Fruit fly (Drosophila melanogaster): ENCODE data around the gene Aos1.

The Aos1 gene

dm6 chr3R:12448889-12449314, 15.3 kb upstream of the Aos1 start, which contains the start of gene CG18549 (continued):
- peak; percentile 100 for TF ChIP-seq onecut (GFP tag; IDR thresholded peaks at IDR 0.05)
- peak; percentile 100 for TF ChIP-seq gsb (GFP tag; IDR thresholded peaks at IDR 0.05)
- peak; percentile 95 for TF ChIP-seq Nf-YC (tag; optimal IDR thresholded peaks at IDR 0.05)
- TF ChIP-seq CG8089 (GFP tag; optimal IDR thresholded peaks at IDR 0.05) = peak; percentile 99
- peak; percentile 88 for TF ChIP-seq bigmax (GFP tag; optimal IDR thresholded peaks at IDR 0.05)
- peak; percentile 99 for TF ChIP-seq mam (GFP tag; optimal IDR thresholded peaks at IDR 0.05)
- peak; percentile 99 for TF ChIP-seq NC2β (GFP tag; optimal IDR thresholded peaks at IDR 0.05)
- TF ChIP-seq CG8359 (GFP tag; optimal IDR thresholded peaks at IDR 0.05; ENCODE audit: borderline replicate concordance) = peak; percentile 97
- peak; percentile 100 for TF ChIP-seq CG10267 (tag; optimal IDR thresholded peaks at IDR 0.05)
- TF ChIP-seq CG9609 (GFP tag; optimal IDR thresholded peaks at IDR 0.05) = peak; percentile 99
- TF ChIP-seq ind (GFP tag; optimal IDR thresholded peaks at IDR 0.05) = peak; percentile 99
- TF ChIP-seq Hr78 (GFP tag; optimal IDR thresholded peaks at IDR 0.05) = peak in 1 of 2 experiments; percentile 99
- TF ChIP-seq CG12236 (GFP tag; optimal IDR thresholded peaks at IDR 0.05) = peak; percentile 99
- TF ChIP-seq otp (GFP tag; IDR thresholded peaks at IDR 0.05) = peak; percentile 100
- TF ChIP-seq Lpt (GFP tag; optimal IDR thresholded peaks at IDR 0.05) = no peak
- TF ChIP-seq CG9876 (GFP tag; optimal IDR thresholded peaks at IDR 0.05) = peak; percentile 96
- TF ChIP-seq abd-A (tag; optimal IDR thresholded peaks at IDR 0.05) = peak; percentile 99
- peak; percentile 99 for TF ChIP-seq Mrtf (GFP tag; IDR thresholded peaks at IDR 0.05)
- peak; percentile 98 for TF ChIP-seq ERR (GFP tag; optimal IDR thresholded peaks at IDR 0.05)
- peak; percentile 98 for TF ChIP-seq E2f2 (GFP tag; IDR thresholded peaks at IDR 0.05)
- TF ChIP-seq sob (GFP tag; IDR thresholded peaks at IDR 0.05) = peak; percentile 100
- TF ChIP-seq CG14965 (GFP tag; optimal IDR thresholded peaks at IDR 0.05; ENCODE audit: borderline replicate concordance) = peak; percentile 92
- peak; percentile 99 for TF ChIP-seq CG6813 (GFP tag; optimal IDR thresholded peaks at IDR 0.05)
- peak; percentile 99 for TF ChIP-seq B-H2 (GFP tag; optimal IDR thresholded peaks at IDR 0.05)
- TF ChIP-seq row (GFP tag; IDR thresholded peaks at IDR 0.05) = peak; percentile 100
- peak; percentile 99 for TF ChIP-seq CG13894 (tag; optimal IDR thresholded peaks at IDR 0.05)
- peak; percentile 98 for TF ChIP-seq dm (GFP tag; optimal IDR thresholded peaks at IDR 0.05)
- peak; percentile 99 for TF ChIP-seq schlank (tag; optimal IDR thresholded peaks at IDR 0.05)
- no peak for TF ChIP-seq h (optimal IDR thresholded peaks at IDR 0.05)
- peak; percentile 100 for TF ChIP-seq ap (GFP tag; IDR thresholded peaks at IDR 0.05)
- TF ChIP-seq CG10147 (GFP tag; optimal IDR thresholded peaks at IDR 0.05) = peak; percentile 100
- TF ChIP-seq CG13296 (GFP tag; optimal IDR thresholded peaks at IDR 0.05) = peak; percentile 100
- peak; percentile 99 for TF ChIP-seq Vsx1 (GFP tag; optimal IDR thresholded peaks at IDR 0.05)
- TF ChIP-seq slbo (GFP tag; IDR thresholded peaks at IDR 0.05) = peak; percentile 100
- peak; percentile 96 for TF ChIP-seq CG17186 (GFP tag; optimal IDR thresholded peaks at IDR 0.05)
- TF ChIP-seq CG17385 (GFP tag; optimal IDR thresholded peaks at IDR 0.05) = peak; percentile 100
- peak; percentile 100 for TF ChIP-seq ems (GFP tag; optimal IDR thresholded peaks at IDR 0.05)
- peak; percentile 98 for TF ChIP-seq CG8765 (GFP tag; IDR thresholded peaks at IDR 0.05)
- TF ChIP-seq corto (GFP tag; optimal IDR thresholded peaks at IDR 0.05) = peak; percentile 100
- peak; percentile 100 for TF ChIP-seq bab2 (GFP tag; optimal IDR thresholded peaks at IDR 0.05)
- peak; percentile 99 for TF ChIP-seq CG12071 (GFP tag; optimal IDR thresholded peaks at IDR 0.05)
- TF ChIP-seq scrt (GFP tag; optimal IDR thresholded peaks at IDR 0.05) = peak; percentile 99
- peak; percentile 98 for TF ChIP-seq trem (tag; optimal IDR thresholded peaks at IDR 0.05)
- peak; percentile 100 for TF ChIP-seq HHEX (GFP tag; optimal IDR thresholded peaks at IDR 0.05)
- TF ChIP-seq inv (GFP tag; IDR thresholded peaks at IDR 0.05; ENCODE audit: partially characterized antibody) = peak; percentile 68
- no peak for TF ChIP-seq CG8478 (optimal IDR thresholded peaks at IDR 0.05)
- no peak for TF ChIP-seq cg (GFP tag; optimal IDR thresholded peaks at IDR 0.05)
- TF ChIP-seq sim (GFP tag; IDR thresholded peaks at IDR 0.05) = peak; percentile 100
- peak; percentile 65 for TF ChIP-seq vnd (GFP tag; IDR thresholded peaks at IDR 0.05; ENCODE audit: partially characterized antibody)
- peak; percentile 100 for TF ChIP-seq CG2678 (tag; optimal IDR thresholded peaks at IDR 0.05)
- peak; percentile 100 for TF ChIP-seq bowl (GFP tag; IDR thresholded peaks at IDR 0.05)
